Worm (Caenorhabditis elegans) whole organism, L2 larva: ENCODE measurements around the gene dohh-1.

Experiments
- ceh-82 ChIP-seq: fragments of 150-350 bp; optimal IDR thresholded peaks from 2 replicates; lab custom pipeline; 2014; ENCODE audit warnings: missing biosample characterization, missing genetic modification characterization
- elt-1 ChIP-seq: fragments of 150-350 bp; optimal IDR thresholded peaks from 2 replicates; lab custom pipeline; 2014; ENCODE audit warnings: missing biosample characterization, missing genetic modification characterization
- fos-1 ChIP-seq: fragments of 150-350 bp; optimal IDR thresholded peaks from 2 replicates; lab custom pipeline; 2014; ENCODE audit warnings: missing biosample characterization, missing genetic modification characterization
- nhr-11 ChIP-seq: fragments of 150-350 bp; optimal IDR thresholded peaks from 2 replicates; lab custom pipeline; 2014; ENCODE audit warnings: missing biosample characterization, missing genetic modification characterization
- nhr-21 ChIP-seq: fragments of 150-350 bp; optimal IDR thresholded peaks from 2 replicates; lab custom pipeline; 2014; ENCODE audit warnings: missing biosample characterization, missing genetic modification characterization
- nhr-237 ChIP-seq: fragments of 150-350 bp; optimal IDR thresholded peaks from 2 replicates; lab custom pipeline; 2014; ENCODE audit warnings: missing biosample characterization, missing genetic modification characterization
- nhr-77 ChIP-seq: fragments of 150-350 bp; optimal IDR thresholded peaks from 2 replicates; lab custom pipeline; 2014; ENCODE audit warnings: missing biosample characterization, missing genetic modification characterization

- no peak for TF ChIP-seq elt-1 (tag; lab: Kevin White, UChicago)
- no peak for TF ChIP-seq nhr-21 (tag; lab: Kevin White, UChicago)
- TF ChIP-seq fos-1 (tag; lab: Kevin White, UChicago): no peak
- TF ChIP-seq nhr-237 (tag; lab: Kevin White, UChicago): no peak
- TF ChIP-seq ceh-82 (tag; lab: Kevin White, UChicago): no peak
- no peak for TF ChIP-seq nhr-11 (tag; lab: Kevin White, UChicago)
- no peak for TF ChIP-seq nhr-77
Measured at ce11 chrII:10554046-10554399, 25.7 kb upstream of the dohh-1 start.
